Worm (Caenorhabditis elegans) whole organism, L4/young adult: Measurements from ENCODE around the gene T27A10.2.

Experiments used
- W03F9.2 ChIP-seq: fragments of 150-350 bp; optimal IDR thresholded peaks from 2 replicates; lab custom pipeline; 2014; ENCODE audit warnings: missing biosample characterization, missing genetic modification characterization
- dao-5 ChIP-seq: sonication (generic microtip); optimal IDR thresholded peaks from 2 replicates; lab custom pipeline; 2016; ENCODE audit warnings: missing genotype, missing genetic modification characterization, moderate library complexity, missing compliant biosample characterization
- him-1 ChIP-seq: sonication (generic microtip); optimal IDR thresholded peaks from 2 replicates; lab custom pipeline; 2016; ENCODE audit warnings: missing genotype, missing genetic modification reagents, missing genetic modification characterization, missing compliant biosample characterization

Gene T27A10.2

DNA sequence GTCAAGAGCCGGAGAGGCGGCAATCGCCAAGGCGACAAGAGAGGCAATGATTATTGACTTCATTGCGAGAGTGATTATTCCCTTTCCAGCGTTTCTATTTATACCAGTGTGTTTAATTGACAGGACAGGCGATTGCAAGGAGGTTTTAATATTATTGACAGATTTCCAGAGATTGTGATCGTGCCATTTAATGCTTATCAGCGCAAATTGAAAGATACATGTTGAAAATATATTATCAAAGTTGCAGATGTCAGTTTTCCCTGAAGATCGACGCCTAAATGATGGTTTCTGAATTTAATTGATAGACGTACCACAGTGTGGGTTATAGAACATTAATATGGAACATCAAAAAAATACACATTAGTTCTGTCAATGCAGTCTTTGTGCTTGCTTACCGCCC, 21.9 kb upstream of the T27A10.2 start, which contains the start of gene vit-4:
Gene vit-4 (minus strand): TSS at position 63 of the 400 bp plus-strand sequence.
- TF ChIP-seq him-1 (tag; lab: Kevin White, UChicago) (no peak), W03F9.2 (tag; lab: Kevin White, UChicago) (no peak), dao-5 (tag; lab: Kevin White, UChicago) (no peak)

DNA sequence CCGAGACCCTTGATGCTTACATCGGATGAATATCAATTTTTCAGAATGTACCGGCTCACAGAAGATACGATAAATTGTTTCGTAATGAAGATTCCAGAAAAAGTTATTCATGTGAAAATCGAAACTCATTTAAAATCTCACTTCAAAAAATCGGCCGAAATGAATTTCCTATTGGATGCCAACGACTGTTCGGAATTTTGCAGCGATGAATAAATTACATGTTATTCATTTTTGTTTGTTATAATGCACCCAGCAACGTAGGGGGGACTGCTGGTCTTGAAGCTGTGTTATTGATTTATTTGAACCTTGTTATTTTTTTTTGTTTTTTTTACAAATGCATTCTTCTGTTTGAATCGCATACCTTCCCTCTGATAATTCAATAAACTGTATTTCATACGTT, 18.9 kb upstream of the T27A10.2 start:
- TF ChIP-seq dao-5 (tag; lab: Kevin White, UChicago) = no peak
- no peak for TF ChIP-seq him-1 (tag; lab: Kevin White, UChicago)
- no peak for TF ChIP-seq W03F9.2 (tag; lab: Kevin White, UChicago)

DNA sequence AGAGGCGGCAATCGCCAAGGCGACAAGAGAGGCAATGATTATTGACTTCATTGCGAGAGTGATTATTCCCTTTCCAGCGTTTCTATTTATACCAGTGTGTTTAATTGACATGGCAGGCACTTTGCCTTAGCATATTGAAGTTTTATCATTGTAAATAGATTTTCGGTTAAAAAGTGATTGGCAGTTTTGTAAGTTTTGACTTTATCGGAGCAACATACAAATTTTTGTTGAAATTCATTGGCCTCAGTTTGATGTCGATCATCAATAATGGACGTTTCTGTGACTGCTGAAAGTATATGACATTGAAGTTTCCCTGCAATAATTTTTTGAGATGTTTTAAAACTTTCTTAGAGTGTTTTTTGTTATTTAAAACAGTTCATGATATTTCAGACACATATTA, 13.3 kb upstream of the T27A10.2 start, which contains the start of gene vit-3:
Gene vit-3 (minus strand): TSS at position 60 of the 400 bp plus-strand sequence.
- TF ChIP-seq W03F9.2 (tag; lab: Kevin White, UChicago) (no peak), him-1 (tag; lab: Kevin White, UChicago) (no peak), dao-5 (tag; lab: Kevin White, UChicago) (no peak)

DNA sequence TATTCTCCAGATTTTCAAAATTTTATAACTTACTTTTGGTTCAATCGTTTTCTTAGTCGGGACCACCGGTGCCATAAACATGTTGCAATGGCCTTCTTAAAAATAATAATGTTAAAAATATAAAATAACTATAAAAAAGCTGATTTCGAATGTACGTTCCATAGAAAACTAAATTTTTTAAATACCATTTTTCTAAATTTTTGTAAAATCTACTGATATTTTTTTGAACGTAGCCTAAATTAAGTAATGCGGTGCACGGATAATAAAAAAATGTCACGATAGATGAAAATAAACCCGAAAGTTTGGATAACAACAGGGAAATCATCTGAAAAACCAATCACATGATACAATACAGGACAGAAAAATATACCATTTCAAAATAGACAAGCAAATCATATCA, 12.3 kb upstream of the T27A10.2 start, which contains the start of gene T27A10.5:
Gene T27A10.5 (minus strand): TSS at position 101 of the 400 bp plus-strand sequence.
- TF ChIP-seq dao-5 (tag; lab: Kevin White, UChicago) (no peak), W03F9.2 (tag; lab: Kevin White, UChicago) (no peak), him-1 (tag; lab: Kevin White, UChicago) (no peak)

DNA sequence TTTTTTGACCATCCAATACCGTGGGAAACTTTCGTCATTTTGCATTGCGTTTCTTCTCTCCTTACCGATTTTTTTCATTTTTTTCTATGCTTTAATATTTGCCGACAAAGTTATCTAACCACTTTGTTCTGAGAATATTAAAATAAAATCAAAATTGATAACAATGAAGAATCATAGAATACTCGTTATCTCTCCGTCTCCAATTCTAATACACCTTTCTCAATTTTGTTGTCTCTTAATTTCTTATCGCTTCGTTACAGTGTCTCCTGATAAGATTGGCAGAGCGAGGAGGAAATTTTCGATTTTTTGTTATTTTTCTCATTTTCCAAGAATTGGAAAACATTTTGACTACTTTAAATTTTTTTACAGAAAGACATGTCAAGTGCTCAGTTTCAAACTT, 9.5 kb upstream of the T27A10.2 start, which contains the start of gene ckc-1:
Gene ckc-1 (plus strand): TSS at position 368 of the 400 bp plus-strand sequence.
- TF ChIP-seq him-1 (tag; lab: Kevin White, UChicago) (no peak), W03F9.2 (tag; lab: Kevin White, UChicago) (peak; percentile 6)

DNA sequence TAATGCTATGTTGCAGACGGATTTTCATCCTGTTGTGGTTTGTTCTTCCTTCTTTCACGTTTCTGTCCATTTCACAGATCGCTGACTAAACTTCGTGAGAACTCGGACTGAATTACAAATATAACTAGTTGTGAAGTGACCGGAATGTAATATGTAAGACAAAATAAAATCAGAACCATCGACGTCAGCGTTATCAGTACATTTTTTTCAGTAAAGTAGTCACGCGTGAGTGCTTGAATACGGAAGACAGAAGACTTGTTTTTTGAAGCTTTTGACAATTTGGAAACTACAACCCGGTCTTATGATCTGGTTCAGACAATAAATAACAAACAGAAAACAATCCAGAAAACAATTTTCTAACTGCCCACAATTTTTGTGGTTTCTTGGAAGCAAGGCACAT, 3.9 kb upstream of the T27A10.2 start:
- TF ChIP-seq dao-5 (tag; lab: Kevin White, UChicago) (no peak), him-1 (tag; lab: Kevin White, UChicago) (no peak), W03F9.2 (tag; lab: Kevin White, UChicago) (no peak)

DNA sequence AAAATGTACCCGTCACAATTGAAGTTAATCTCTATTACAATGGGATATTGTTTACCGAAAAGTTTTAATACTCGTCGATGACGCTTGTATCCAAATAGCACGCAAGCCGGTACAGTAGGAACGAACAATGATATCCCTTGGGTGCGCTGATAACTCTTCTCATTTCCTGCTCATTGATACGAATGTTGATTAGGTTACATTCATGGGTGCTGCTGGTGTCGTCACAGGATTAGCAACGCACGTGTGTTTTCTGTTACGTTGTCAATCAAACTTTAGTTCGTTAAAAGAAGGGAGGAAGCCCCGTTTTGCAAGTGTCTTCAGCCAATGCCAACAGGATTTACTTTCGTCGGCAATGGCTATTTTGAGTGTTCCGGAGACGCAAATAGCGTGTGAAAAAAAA, 2.3 kb upstream of the T27A10.2 start:
- no peak for TF ChIP-seq him-1 (tag; lab: Kevin White, UChicago)
- no peak for TF ChIP-seq W03F9.2 (tag; lab: Kevin White, UChicago)
- no peak for TF ChIP-seq dao-5 (tag; lab: Kevin White, UChicago)

DNA sequence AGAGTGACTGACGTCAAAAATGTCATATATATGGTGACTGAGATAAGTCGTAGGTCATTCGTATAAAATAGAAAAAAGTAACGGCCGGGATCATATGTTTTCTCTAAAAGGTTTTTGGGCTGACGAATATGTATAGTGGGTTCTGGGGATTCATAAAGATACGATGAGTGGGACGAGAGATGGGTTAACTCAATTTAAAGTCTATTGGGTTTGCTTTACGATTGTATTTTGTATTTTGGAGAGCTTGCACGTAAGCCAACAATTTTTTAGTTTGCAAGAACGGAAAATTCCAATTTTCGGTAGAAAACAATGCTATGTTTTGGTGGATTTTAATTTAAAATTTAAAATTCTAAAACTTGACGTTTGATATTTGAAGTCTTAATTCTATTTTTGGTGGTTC, 1.3 kb upstream of the T27A10.2 start:
- TF ChIP-seq him-1 (tag; lab: Kevin White, UChicago) (no peak), W03F9.2 (tag; lab: Kevin White, UChicago) (no peak), dao-5 (tag; lab: Kevin White, UChicago) (no peak)

DNA sequence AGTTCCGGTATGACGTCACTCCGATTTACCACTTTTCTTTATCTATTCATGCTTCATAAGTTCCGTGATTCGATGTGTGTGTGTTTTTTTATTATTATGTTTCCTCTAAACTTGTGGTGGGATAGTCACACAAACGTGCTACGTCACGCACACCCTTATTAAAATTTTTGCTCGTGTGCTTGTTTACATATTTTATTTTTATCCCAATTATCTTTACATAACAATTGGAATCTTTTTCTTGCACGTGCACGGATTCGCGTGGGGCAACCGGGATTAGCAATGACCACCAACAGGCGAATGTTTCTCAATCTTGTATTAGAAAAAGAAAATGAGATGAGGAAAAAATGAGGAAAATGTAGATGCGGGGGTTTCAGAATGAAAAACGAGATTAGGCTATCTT, 4.8 kb downstream of the T27A10.2 start:
- TF ChIP-seq W03F9.2 (tag; lab: Kevin White, UChicago) (no peak), dao-5 (tag; lab: Kevin White, UChicago) (no peak), him-1 (tag; lab: Kevin White, UChicago) (no peak)

DNA sequence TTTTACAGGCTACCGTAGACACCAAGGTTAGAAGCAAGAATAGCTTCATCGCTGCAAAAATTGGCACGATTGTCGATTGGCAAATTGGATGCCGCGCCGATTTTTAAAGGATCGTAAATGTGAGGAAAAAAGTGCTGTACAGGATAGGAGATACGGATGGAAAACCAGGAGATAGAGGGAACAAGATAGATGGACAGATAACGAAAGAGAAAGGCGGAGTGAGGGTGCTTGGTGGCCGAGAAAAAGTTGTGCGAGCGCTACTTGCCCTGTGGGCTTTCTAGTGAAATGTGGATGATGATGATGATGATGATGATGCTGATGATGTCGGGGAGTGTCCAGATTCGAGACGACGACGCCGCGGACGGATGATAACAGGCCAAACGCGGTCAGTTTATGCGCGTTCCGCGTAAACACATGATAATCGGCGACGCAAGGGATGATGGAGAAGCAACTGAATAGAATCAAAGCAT, 10.6 kb downstream of the T27A10.2 start, which contains the start of gene T27A10.6:
Gene T27A10.6 (minus strand): TSS at position 51 of the 470 bp plus-strand sequence.
- TF ChIP-seq dao-5 (tag; lab: Kevin White, UChicago) (no peak), him-1 (tag; lab: Kevin White, UChicago) (no peak), W03F9.2 (tag; lab: Kevin White, UChicago) (no peak)

DNA sequence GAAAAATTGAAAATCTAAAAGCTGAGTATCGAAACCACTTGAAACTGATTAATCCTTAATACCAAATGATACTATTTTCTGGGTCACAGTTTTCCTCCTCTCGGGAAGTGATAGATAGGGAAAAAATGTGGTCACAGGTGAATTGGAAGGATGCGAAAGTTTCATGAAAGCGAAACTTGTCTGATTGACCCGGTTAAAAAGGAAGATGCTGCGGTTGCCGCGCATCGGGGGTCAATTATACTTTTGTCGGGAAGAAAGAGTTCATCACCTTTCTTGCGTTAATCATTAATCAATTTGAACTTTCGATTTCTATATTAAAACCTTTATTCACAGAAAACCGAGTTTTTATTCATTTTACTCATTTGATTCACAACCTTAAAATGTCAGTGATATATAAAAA, 11.2 kb downstream of the T27A10.2 start:
- TF ChIP-seq W03F9.2 (tag; lab: Kevin White, UChicago) = no peak
- TF ChIP-seq him-1 (tag; lab: Kevin White, UChicago) = no peak
- no peak for TF ChIP-seq dao-5 (tag; lab: Kevin White, UChicago)

DNA sequence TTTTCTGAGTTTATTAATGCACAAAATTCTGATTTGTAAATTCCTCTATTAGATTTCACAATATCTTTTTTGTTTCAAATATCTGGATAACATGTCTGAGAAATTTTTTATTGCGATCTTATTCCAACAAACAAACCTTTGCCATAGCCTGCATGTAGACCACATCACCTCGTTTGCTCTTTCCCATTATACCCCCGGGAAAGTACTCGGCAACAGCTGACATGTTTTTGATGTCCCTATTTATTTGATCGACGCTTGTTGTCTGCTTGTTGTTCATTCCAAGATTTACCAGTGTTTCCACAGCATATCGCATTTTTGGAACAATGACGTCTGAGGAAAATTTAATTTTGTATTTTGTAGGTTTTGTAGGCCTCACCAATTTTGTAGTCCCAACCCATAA, 14.1 kb downstream of the T27A10.2 start:
- TF ChIP-seq dao-5 (tag; lab: Kevin White, UChicago) (no peak), him-1 (tag; lab: Kevin White, UChicago) (no peak)

DNA sequence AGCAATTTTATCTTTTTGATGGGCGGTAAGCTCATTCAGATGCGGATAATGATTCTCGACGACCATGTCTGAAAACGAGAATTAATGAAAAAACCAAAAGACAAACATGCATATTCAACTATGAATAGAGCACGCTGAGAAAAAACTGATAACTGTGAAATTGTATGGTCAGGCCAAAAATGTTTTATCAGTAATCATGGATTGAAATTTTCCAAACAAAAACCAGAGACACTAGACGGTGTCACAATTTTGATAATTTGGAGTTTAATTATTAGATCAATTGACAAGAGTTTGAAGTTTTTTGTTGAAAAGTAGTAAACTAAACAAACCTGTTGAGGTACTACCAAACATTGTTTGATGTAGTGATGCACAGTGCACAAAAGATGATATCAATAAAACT, 14.6 kb downstream of the T27A10.2 start, which contains the start of gene cgr-1:
Gene cgr-1 (minus strand): TSS at position 68 of the 400 bp plus-strand sequence.
- TF ChIP-seq dao-5 (tag; lab: Kevin White, UChicago) (no peak), W03F9.2 (tag; lab: Kevin White, UChicago) (no peak), him-1 (tag; lab: Kevin White, UChicago) (no peak)

DNA sequence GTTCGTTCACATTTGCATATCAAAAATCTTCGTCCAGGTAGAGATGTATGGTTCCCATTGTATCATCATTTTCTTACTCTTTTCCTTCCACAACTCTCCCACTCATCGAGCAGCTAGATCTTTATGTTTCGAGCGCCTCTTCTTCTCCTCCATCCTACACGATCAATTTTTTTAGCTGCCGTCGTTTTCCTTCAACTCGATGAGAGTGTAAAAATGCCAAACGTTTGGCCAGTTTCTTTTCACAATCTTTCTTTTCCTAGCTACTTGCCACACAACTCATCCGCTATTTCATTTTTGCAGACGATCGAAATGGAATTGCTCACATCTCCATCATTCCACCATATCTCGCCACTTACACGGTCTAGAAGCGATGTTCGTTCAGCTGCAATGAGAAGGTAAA, 15.8 kb downstream of the T27A10.2 start, which contains the start of gene C18B2.3:
Gene C18B2.3 (plus strand): TSS at position 301 of the 400 bp plus-strand sequence.
- TF ChIP-seq W03F9.2 (tag; lab: Kevin White, UChicago) (no peak), dao-5 (tag; lab: Kevin White, UChicago) (no peak), him-1 (tag; lab: Kevin White, UChicago) (no peak)
